Fruit fly (Drosophila melanogaster) whole organism, pupa: ENCODE data around the gene grk.

Experiments used
- CG13204 ChIP-seq: fragments of 200-800 bp; sonication (Bioruptor generic); optimal IDR thresholded peaks from 2 replicates; lab custom pipeline; 2018; ENCODE audit warnings: missing biosample characterization, mild to moderate bottlenecking, missing genetic modification characterization, moderate library complexity
- CG34367 ChIP-seq: fragments of 200-800 bp; sonication (Bioruptor generic); optimal IDR thresholded peaks from 2 replicates; lab custom pipeline; 2018; ENCODE audit warnings: missing biosample characterization, mild to moderate bottlenecking, missing genetic modification characterization
- CG4496 ChIP-seq: fragments of 200-800 bp; sonication (Bioruptor generic); IDR thresholded peaks from 3 replicates; pipeline ENCODE4 v1.3.6; 2022; ENCODE audit warnings: missing biosample characterization, missing genetic modification characterization
- D1 ChIP-seq: fragments of 200-800 bp; sonication (Bioruptor generic); optimal IDR thresholded peaks from 2 replicates; lab custom pipeline; 2018; ENCODE audit warnings: missing biosample characterization, mild to moderate bottlenecking, missing genetic modification characterization, moderate library complexity
- Pif1B ChIP-seq: fragments of 200-800 bp; sonication (Bioruptor generic); optimal IDR thresholded peaks from 3 replicates; lab custom pipeline; 2016; ENCODE audit warnings: missing biosample characterization, missing genetic modification characterization
- Snoo ChIP-seq: fragments of 200-800 bp; sonication (Bioruptor generic); optimal IDR thresholded peaks from 3 replicates; lab custom pipeline; 2017; ENCODE audit warnings: missing biosample characterization, mild to moderate bottlenecking, missing genetic modification characterization, inconsistent platforms

dm6 chr2L:8403286-8404270 lies 29.8 kb downstream of the grk start, which contains the start of gene emb:
- peak; percentile 72 for TF ChIP-seq CG4496 (GFP tag; lab: Robert Waterston, UW)
- no peak for TF ChIP-seq Pif1B (GFP tag; lab: Kevin White, UChicago)
- TF ChIP-seq D1 (tag; lab: Kevin White, UChicago) = no peak
- no peak for TF ChIP-seq CG13204
- TF ChIP-seq CG34367 (tag; lab: Kevin White, UChicago) = peak; percentile 39
- peak; percentile 41 for TF ChIP-seq Snoo
